Fruit fly (Drosophila melanogaster) whole organism, embryonic: ENCODE results near the gene IRSp53.
A peak's percentile ranks its signal among the peaks of the same experiment; 100 is the strongest.

Source experiments
- Aef1 ChIP-seq: fragments of 200-800 bp; sonication (Bioruptor generic); IDR thresholded peaks from 3 replicates; pipeline ENCODE4 v1.3.6; 2022; ENCODE audit warnings: missing biosample characterization, missing genetic modification characterization
- B-H2 ChIP-seq: fragments of 200-800 bp; sonication (Bioruptor generic); optimal IDR thresholded peaks from 2 replicates; lab custom pipeline; 2018; ENCODE audit warnings: missing biosample characterization, mild to moderate bottlenecking, missing genetic modification characterization
- Bteb2 ChIP-seq: fragments of 200-800 bp; sonication (Bioruptor generic); optimal IDR thresholded peaks from 2 replicates; lab custom pipeline; 2016; ENCODE audit warnings: missing biosample characterization, missing genetic modification characterization
- CG10654 ChIP-seq: fragments of 200-800 bp; sonication (Bioruptor generic); optimal IDR thresholded peaks from 2 replicates; lab custom pipeline; 2016; ENCODE audit warnings: missing biosample characterization, missing genetic modification characterization
- CG12219 ChIP-seq: fragments of 200-800 bp; sonication (Bioruptor generic); optimal IDR thresholded peaks from 3 replicates; lab custom pipeline; 2018; ENCODE audit warnings: missing biosample characterization, mild to moderate bottlenecking, missing genetic modification characterization
- CG1233 ChIP-seq: fragments of 200-800 bp; sonication (Bioruptor generic); optimal IDR thresholded peaks from 4 replicates; lab custom pipeline; 2018; ENCODE audit warnings: missing biosample characterization, mild to moderate bottlenecking, missing genetic modification characterization
- CG15073 ChIP-seq: fragments of 200-800 bp; sonication (Bioruptor generic); optimal IDR thresholded peaks from 2 replicates; lab custom pipeline; 2016; ENCODE audit warnings: missing biosample characterization, missing genetic modification characterization
- CG16863 ChIP-seq: fragments of 200-800 bp; sonication (Bioruptor generic); optimal IDR thresholded peaks from 3 replicates; lab custom pipeline; 2016; ENCODE audit warnings: missing biosample characterization, missing genetic modification characterization
- CG18764 ChIP-seq: fragments of 200-800 bp; sonication (Bioruptor generic); optimal IDR thresholded peaks from 3 replicates; lab custom pipeline; 2016; ENCODE audit warnings: missing biosample characterization, missing genetic modification characterization
- CG31441 ChIP-seq: fragments of 200-800 bp; sonication (Bioruptor generic); IDR thresholded peaks from 2 replicates; pipeline ENCODE4 v1.3.6; 2022; ENCODE audit warnings: missing biosample characterization, missing genetic modification characterization
- CG33557 ChIP-seq: fragments of 200-800 bp; sonication (Bioruptor generic); optimal IDR thresholded peaks from 2 replicates; lab custom pipeline; 2019; ENCODE audit warnings: missing biosample characterization, mild to moderate bottlenecking, missing genetic modification characterization, moderate library complexity
- CG4360 ChIP-seq: fragments of 200-800 bp; sonication (Bioruptor generic); IDR thresholded peaks from 2 replicates; pipeline ENCODE4 v1.3.6; 2022; ENCODE audit warnings: missing biosample characterization, missing genetic modification characterization
- CG6175 ChIP-seq: fragments of 200-800 bp; sonication (Bioruptor generic); IDR thresholded peaks from 3 replicates; pipeline ENCODE4 v1.3.6; 2022; ENCODE audit warnings: missing biosample characterization, missing genetic modification characterization
- CG7839 ChIP-seq: fragments of 200-800 bp; sonication (Bioruptor generic); optimal IDR thresholded peaks from 3 replicates; lab custom pipeline; 2018; ENCODE audit warnings: missing biosample characterization, mild to moderate bottlenecking, missing genetic modification characterization, moderate library complexity
- CG9609 ChIP-seq: fragments of 200-800 bp; sonication (Bioruptor generic); optimal IDR thresholded peaks from 3 replicates; lab custom pipeline; 2016; ENCODE audit warnings: missing biosample characterization, missing genetic modification characterization
- CoRest ChIP-seq: fragments of 200-800 bp; sonication (Bioruptor generic); optimal IDR thresholded peaks from 3 replicates; lab custom pipeline; 2018; ENCODE audit warnings: missing biosample characterization, mild to moderate bottlenecking, missing genetic modification characterization, moderate library complexity
- D19A ChIP-seq: fragments of 200-800 bp; optimal IDR thresholded peaks from 3 replicates; lab custom pipeline; 2019; ENCODE audit warnings: missing biosample characterization, mild to moderate bottlenecking, missing genetic modification characterization, moderate library complexity
- Dad ChIP-seq: fragments of 200-800 bp; sonication (Bioruptor generic); optimal IDR thresholded peaks from 3 replicates; lab custom pipeline; 2016; ENCODE audit warnings: missing biosample characterization, missing genetic modification characterization
- Dbx ChIP-seq: fragments of 200-800 bp; sonication (Bioruptor generic); IDR thresholded peaks from 3 replicates; pipeline ENCODE4 v1.3.6; 2022; ENCODE audit warnings: missing biosample characterization, missing genetic modification characterization
- Dip3 ChIP-seq: fragments of 200-800 bp; sonication (Bioruptor generic); optimal IDR thresholded peaks from 3 replicates; lab custom pipeline; 2016; ENCODE audit warnings: missing biosample characterization, missing genetic modification characterization
- Doc3 ChIP-seq: fragments of 200-800 bp; sonication (Bioruptor generic); IDR thresholded peaks from 3 replicates; pipeline ENCODE4 v1.3.6; 2022; ENCODE audit warnings: missing biosample characterization, missing genetic modification characterization; ENCODE audit not compliant: partially characterized antibody
- GATAe ChIP-seq: fragments of 200-800 bp; sonication (Bioruptor generic); conservative IDR thresholded peaks from 2 replicates; pipeline ENCODE4 v1.3.6; 2022; ENCODE audit warnings: missing biosample characterization, missing genetic modification characterization
- H15 ChIP-seq: fragments of 200-800 bp; sonication (Bioruptor generic); IDR thresholded peaks from 3 replicates; pipeline ENCODE4 v1.3.6; 2022; ENCODE audit warnings: missing biosample characterization, missing genetic modification characterization
- HLHmδ ChIP-seq: fragments of 200-800 bp; sonication (Bioruptor generic); optimal IDR thresholded peaks from 2 replicates; lab custom pipeline; 2018; ENCODE audit warnings: missing biosample characterization, mild to moderate bottlenecking, missing genetic modification characterization, moderate library complexity
- Jarid2 ChIP-seq: fragments of 200-800 bp; sonication (Bioruptor generic); optimal IDR thresholded peaks from 3 replicates; lab custom pipeline; 2017; ENCODE audit warnings: mild to moderate bottlenecking, missing biosample characterization, missing genetic modification reagents, missing genetic modification characterization
- MESR4 ChIP-seq: fragments of 200-800 bp; sonication (Bioruptor generic); optimal IDR thresholded peaks from 2 replicates; lab custom pipeline; 2018; ENCODE audit warnings: missing biosample characterization, mild to moderate bottlenecking, missing genetic modification characterization, moderate library complexity
- Meics ChIP-seq: fragments of 200-800 bp; sonication (Bioruptor generic); optimal IDR thresholded peaks from 2 replicates; lab custom pipeline; 2017; ENCODE audit warnings: missing biosample characterization, mild to moderate bottlenecking, missing genetic modification characterization
- NFAT ChIP-seq: fragments of 200-800 bp; sonication (Bioruptor generic); IDR thresholded peaks from 2 replicates; pipeline ENCODE4 v1.3.6; 2022; ENCODE audit warnings: missing biosample characterization, missing genetic modification characterization
- Opbp ChIP-seq: fragments of 200-800 bp; sonication (Bioruptor generic); IDR thresholded peaks from 3 replicates; pipeline ENCODE4 v1.3.6; 2022; ENCODE audit warnings: missing biosample characterization, missing genetic modification characterization; ENCODE audit not compliant: partially characterized antibody
- Spps ChIP-seq: fragments of 200-800 bp; sonication (Bioruptor generic); optimal IDR thresholded peaks from 2 replicates; lab custom pipeline; 2018; ENCODE audit warnings: missing biosample characterization, mild to moderate bottlenecking, missing genetic modification characterization
- YL-1 ChIP-seq: fragments of 200-800 bp; sonication (Bioruptor generic); optimal IDR thresholded peaks from 3 replicates; lab custom pipeline; 2017; ENCODE audit warnings: missing biosample characterization, mild to moderate bottlenecking, missing genetic modification characterization
- ase ChIP-seq: fragments of 200-800 bp; sonication (Bioruptor generic); IDR thresholded peaks from 3 replicates; pipeline ENCODE4 v1.3.6; 2022; ENCODE audit warnings: missing biosample characterization, missing genetic modification characterization
- crc ChIP-seq: fragments of 200-800 bp; sonication (Bioruptor generic); optimal IDR thresholded peaks from 2 replicates; lab custom pipeline; 2016; ENCODE audit warnings: missing biosample characterization, missing genetic modification characterization
- croc ChIP-seq: fragments of 200-800 bp; sonication (Bioruptor generic); conservative IDR thresholded peaks from 3 replicates; pipeline ENCODE4 v1.3.6; 2022; ENCODE audit warnings: missing biosample characterization, missing genetic modification characterization
- dysf ChIP-seq: fragments of 200-800 bp; sonication (Bioruptor generic); IDR thresholded peaks from 3 replicates; pipeline ENCODE4 v1.3.6; 2022; ENCODE audit warnings: missing biosample characterization, missing genetic modification characterization
- eyg ChIP-seq: fragments of 200-800 bp; sonication (Bioruptor generic); optimal IDR thresholded peaks from 3 replicates; lab custom pipeline; 2016; ENCODE audit warnings: missing biosample characterization, missing genetic modification characterization
- gcm ChIP-seq: fragments of 200-800 bp; sonication (Bioruptor generic); optimal IDR thresholded peaks from 2 replicates; lab custom pipeline; 2019; ENCODE audit warnings: missing biosample characterization, mild to moderate bottlenecking, missing genetic modification characterization, moderate library complexity
- hb ChIP-seq: fragments of 200-800 bp; sonication (Bioruptor generic); IDR thresholded peaks from 3 replicates; pipeline ENCODE4 v1.3.6; 2022; ENCODE audit warnings: missing biosample characterization, missing genetic modification characterization; ENCODE audit not compliant: partially characterized antibody
- hbn ChIP-seq: fragments of 200-800 bp; sonication (Bioruptor generic); IDR thresholded peaks from 2 replicates; pipeline ENCODE4 v1.3.6; 2022; ENCODE audit warnings: missing biosample characterization, missing genetic modification characterization; ENCODE audit not compliant: partially characterized antibody
- lbe ChIP-seq: fragments of 200-800 bp; sonication (Bioruptor generic); optimal IDR thresholded peaks from 2 replicates; lab custom pipeline; 2016; ENCODE audit warnings: missing biosample characterization, mild to moderate bottlenecking, missing genetic modification characterization
- lmd ChIP-seq: fragments of 200-800 bp; sonication (Bioruptor generic); IDR thresholded peaks from 2 replicates; pipeline ENCODE4 v1.3.6; 2022; ENCODE audit warnings: missing biosample characterization, missing genetic modification characterization
- org-1 ChIP-seq: fragments of 200-800 bp; sonication (Bioruptor generic); optimal IDR thresholded peaks from 2 replicates; lab custom pipeline; 2017; ENCODE audit warnings: missing biosample characterization, missing genetic modification characterization
- p53 ChIP-seq: fragments of 200-800 bp; sonication (Bioruptor generic); optimal IDR thresholded peaks from 2 replicates; lab custom pipeline; 2016; ENCODE audit warnings: missing biosample characterization, missing genetic modification characterization
- ranshi ChIP-seq: fragments of 200-800 bp; sonication (Bioruptor generic); IDR thresholded peaks from 2 replicates; pipeline ENCODE4 v1.3.6; 2022; ENCODE audit warnings: missing biosample characterization, missing genetic modification characterization
- sens ChIP-seq: fragments of 200-800 bp; sonication (Bioruptor generic); peaks from one replicate; lab custom pipeline; 2016; ENCODE audit warnings: missing biosample characterization, missing genetic modification characterization
- seq ChIP-seq: fragments of 200-800 bp; sonication (Bioruptor generic); IDR thresholded peaks from 2 replicates; pipeline ENCODE4 v1.3.6; 2022; ENCODE audit warnings: missing biosample characterization, missing genetic modification characterization
- slp2 ChIP-seq: fragments of 200-800 bp; sonication (Bioruptor generic); optimal IDR thresholded peaks from 2 replicates; lab custom pipeline; 2016; ENCODE audit warnings: missing biosample characterization, missing genetic modification characterization
- sr ChIP-seq: fragments of 200-800 bp; sonication (Bioruptor generic); IDR thresholded peaks from 3 replicates; pipeline ENCODE4 v1.3.6; 2022; ENCODE audit warnings: missing biosample characterization, missing genetic modification characterization
- ssp ChIP-seq: fragments of 200-800 bp; sonication (Bioruptor generic); IDR thresholded peaks from 2 replicates; pipeline ENCODE4 v1.3.6; 2022; ENCODE audit warnings: missing biosample characterization, missing genetic modification characterization
- unpg ChIP-seq: fragments of 200-800 bp; sonication (Bioruptor generic); optimal IDR thresholded peaks from 3 replicates; lab custom pipeline; 2018; ENCODE audit warnings: missing biosample characterization, mild to moderate bottlenecking, missing genetic modification characterization, moderate library complexity
- z ChIP-seq: fragments of 200-800 bp; sonication (Bioruptor generic); IDR thresholded peaks from 3 replicates; pipeline ENCODE4 v1.3.6; 2022; ENCODE audit warnings: missing biosample characterization, missing genetic modification characterization
- zen ChIP-seq: fragments of 200-800 bp; sonication (Bioruptor generic); optimal IDR thresholded peaks from 3 replicates; lab custom pipeline; 2018; ENCODE audit warnings: missing biosample characterization, mild to moderate bottlenecking, missing genetic modification characterization, moderate library complexity
- zf30C ChIP-seq: fragments of 200-800 bp; sonication (Bioruptor generic); optimal IDR thresholded peaks from 3 replicates; lab custom pipeline; 2018; ENCODE audit warnings: missing biosample characterization, mild to moderate bottlenecking, missing genetic modification characterization

Gene IRSp53

dm6 chr3L:11107432-11107831 is 28.4 kb upstream of the IRSp53 start, which contains the start of gene CG32073 (continued):
- TF ChIP-seq zen (tag; lab: Kevin White, UChicago) (no peak), hb (GFP tag; lab: Robert Waterston, UW) (no peak), ranshi (GFP tag; lab: Robert Waterston, UW) (no peak; the same call in 1 of the 2 replicates), crc (no peak), CG9609 (GFP tag; lab: Kevin White, UChicago) (no peak), CoRest (tag; lab: Kevin White, UChicago) (no peak), CG4360 (GFP tag; lab: Robert Waterston, UW) (no peak), CG33557 (no peak), Jarid2 (GFP tag; lab: Kevin White, UChicago) (no peak), dysf (GFP tag; lab: Robert Waterston, UW) (no peak), CG15073 (GFP tag; lab: Kevin White, UChicago) (no peak), gcm (GFP tag; lab: Kevin White, UChicago) (peak; percentile 23), zf30C (GFP tag; lab: Kevin White, UChicago) (no peak), Meics (peak; percentile 17), MESR4 (GFP tag; lab: Kevin White, UChicago) (no peak), ase (GFP tag; lab: Robert Waterston, UW) (no peak), lbe (GFP tag; lab: Kevin White, UChicago) (no peak), z (no peak), CG6175 (no peak), Spps (tag; lab: Kevin White, UChicago) (no peak), slp2 (GFP tag; lab: Kevin White, UChicago) (no peak), hbn (GFP tag; lab: Robert Waterston, UW) (no peak), ssp (GFP tag; lab: Robert Waterston, UW) (no peak), eyg (GFP tag; lab: Kevin White, UChicago) (no peak), CG18764 (GFP tag; lab: Kevin White, UChicago) (peak; percentile 75), Aef1 (GFP tag; lab: Robert Waterston, UW) (no peak), org-1 (peak; percentile 1), Dad (GFP tag; lab: Kevin White, UChicago) (no peak), CG16863 (GFP tag; lab: Kevin White, UChicago) (no peak), CG12219 (no peak), lmd (GFP tag; lab: Robert Waterston, UW) (no peak), CG1233 (GFP tag; lab: Kevin White, UChicago) (no peak), Dbx (GFP tag; lab: Robert Waterston, UW) (peak; percentile 25; the same call in 1 of the 3 replicates), sens (GFP tag; lab: Kevin White, UChicago) (no peak), p53 (GFP tag; lab: Kevin White, UChicago) (no peak), unpg (GFP tag; lab: Kevin White, UChicago) (peak; percentile 49), croc (GFP tag; lab: Robert Waterston, UW) (no peak), Opbp (GFP tag; lab: Robert Waterston, UW) (no peak), Dip3 (GFP tag; lab: Kevin White, UChicago) (no peak), seq (no peak), D19A (tag; lab: Kevin White, UChicago) (peak; percentile 48), HLHmδ (GFP tag; lab: Kevin White, UChicago) (no peak), B-H2 (GFP tag; lab: Kevin White, UChicago) (no peak), NFAT (GFP tag; lab: Robert Waterston, UW) (no peak), Doc3 (no peak), H15 (GFP tag; lab: Robert Waterston, UW) (no peak), sr (GFP tag; lab: Robert Waterston, UW) (no peak), CG10654 (no peak), CG7839 (tag; lab: Kevin White, UChicago) (no peak), GATAe (GFP tag; lab: Robert Waterston, UW) (no peak), Bteb2 (GFP tag; lab: Kevin White, UChicago) (no peak), YL-1 (GFP tag; lab: Kevin White, UChicago) (no peak), CG31441 (no peak)
